Fruit fly (Drosophila melanogaster): ENCODE measurements around the gene CG12236.

Gene CG12236

dm6 chrX:5923124-5923523, 15.2 kb downstream of the CG12236 start (continued):
- TF ChIP-seq Hr3 (GFP tag; optimal IDR thresholded peaks at IDR 0.05) (no peak), CG18599 (GFP tag; optimal IDR thresholded peaks at IDR 0.05) (peak; percentile 39), CG12155 (GFP tag; optimal IDR thresholded peaks at IDR 0.05) (no peak), CG1832 (GFP tag; optimal IDR thresholded peaks at IDR 0.05) (no peak), CG13123 (GFP tag; optimal IDR thresholded peaks at IDR 0.05) (no peak), CG32767 (GFP tag; IDR thresholded peaks at IDR 0.05) (no peak), sr (GFP tag; IDR thresholded peaks at IDR 0.05) (no peak), B-H1 (GFP tag; IDR thresholded peaks at IDR 0.05) (no peak), trh (GFP tag; optimal IDR thresholded peaks at IDR 0.05) (no peak), CG33557 (GFP tag; optimal IDR thresholded peaks at IDR 0.05) (no peak), stc (GFP tag; IDR thresholded peaks at IDR 0.05) (no peak), NFAT (GFP tag; IDR thresholded peaks at IDR 0.05) (no peak), CG9727 (GFP tag; optimal IDR thresholded peaks at IDR 0.05) (peak; percentile 7), Dip2 (GFP tag; IDR thresholded peaks at IDR 0.05) (no peak), pros (GFP tag; optimal IDR thresholded peaks at IDR 0.05) (no peak), nau (GFP tag; optimal IDR thresholded peaks at IDR 0.05) (no peak), CG13424 (tag; optimal IDR thresholded peaks at IDR 0.05) (no peak), croc (GFP tag; conservative IDR thresholded peaks at IDR 0.05) (no peak), wek (GFP tag; optimal IDR thresholded peaks at IDR 0.05) (no peak), Oli (tag; optimal IDR thresholded peaks at IDR 0.05) (peak; percentile 24), odd (GFP tag; optimal IDR thresholded peaks at IDR 0.05) (no peak), CG32532 (GFP tag; IDR thresholded peaks at IDR 0.05) (peak; percentile 26; the same call in 1 of the 2 replicates), CG1647 (GFP tag; optimal IDR thresholded peaks at IDR 0.05) (no peak), zfh1 (GFP tag; IDR thresholded peaks at IDR 0.05) (no peak), Dll (GFP tag; IDR thresholded peaks at IDR 0.05; ENCODE audit: partially characterized antibody) (no peak), corto (GFP tag; optimal IDR thresholded peaks at IDR 0.05) (no peak), mirr (GFP tag; optimal IDR thresholded peaks at IDR 0.05) (no peak), tin (GFP tag; optimal IDR thresholded peaks at IDR 0.05) (no peak), CG10366 (GFP tag; IDR thresholded peaks at IDR 0.05) (no peak), Myb (GFP tag; optimal IDR thresholded peaks at IDR 0.05) (no peak), bigmax (GFP tag; optimal IDR thresholded peaks at IDR 0.05) (no peak), CG16815 (GFP tag; optimal IDR thresholded peaks at IDR 0.05) (no peak), NC2β (GFP tag; optimal IDR thresholded peaks at IDR 0.05) (no peak), Ravus (GFP tag; IDR thresholded peaks at IDR 0.05) (no peak), NfI (GFP tag; optimal IDR thresholded peaks at IDR 0.05) (no peak), CG4360 (GFP tag; IDR thresholded peaks at IDR 0.05) (no peak), CG9215 (GFP tag; IDR thresholded peaks at IDR 0.05) (no peak; the same call in 1 of the 2 replicates), CG8944 (GFP tag; optimal IDR thresholded peaks at IDR 0.05) (no peak), CG12071 (GFP tag; optimal IDR thresholded peaks at IDR 0.05) (no peak), CG10654 (GFP tag; optimal IDR thresholded peaks at IDR 0.05) (no peak), hkb (optimal IDR thresholded peaks at IDR 0.05) (no peak), hkb (GFP tag; IDR thresholded peaks at IDR 0.05) (no peak), Nf-YC (tag; optimal IDR thresholded peaks at IDR 0.05) (no peak), tup (GFP tag; optimal IDR thresholded peaks at IDR 0.05) (no peak), esg (GFP tag; conservative IDR thresholded peaks at IDR 0.05) (no peak), CG16863 (GFP tag; optimal IDR thresholded peaks at IDR 0.05) (no peak), Taf1 (GFP tag; IDR thresholded peaks at IDR 0.05) (no peak), ind (GFP tag; optimal IDR thresholded peaks at IDR 0.05) (peak; percentile 16), ham (GFP tag; IDR thresholded peaks at IDR 0.05) (no peak), ken (GFP tag; IDR thresholded peaks at IDR 0.05) (no peak), pb (GFP tag; optimal IDR thresholded peaks at IDR 0.05) (no peak), Mrtf (GFP tag; IDR thresholded peaks at IDR 0.05) (no peak), CG4730 (GFP tag; IDR thresholded peaks at IDR 0.05) (no peak), Poxn (GFP tag; IDR thresholded peaks at IDR 0.05) (no peak)

Data from whole organism, embryonic.